Worm (Caenorhabditis elegans) whole organism, midembryonic: ENCODE results near the gene mys-1.
A peak's percentile ranks its signal among the peaks of the same experiment; 100 is the strongest.

Source experiments
- T22C8.4 ChIP-seq: fragments of 200-800 bp; sonication (Bioruptor generic); IDR thresholded peaks from 2 replicates; pipeline ENCODE4 v1.3.6; 2022; ENCODE audit warnings: missing genetic modification characterization, missing compliant biosample characterization
- cog-1 ChIP-seq: sonication (generic microtip); optimal IDR thresholded peaks from 2 replicates; lab custom pipeline; 2016; ENCODE audit warnings: missing genetic modification characterization, missing compliant biosample characterization
- flt-1 ChIP-seq: fragments of 200-800 bp; sonication (Bioruptor generic); IDR thresholded peaks from 2 replicates; pipeline ENCODE4 v1.3.6; 2022; ENCODE audit warnings: missing genetic modification characterization, missing compliant biosample characterization
- klf-2 ChIP-seq: fragments of 200-800 bp; sonication (Bioruptor generic); conservative IDR thresholded peaks from 2 replicates; pipeline ENCODE4 v1.3.6; 2022; ENCODE audit warnings: missing genetic modification reagents, missing genetic modification characterization, missing compliant biosample characterization
- ref-1 ChIP-seq: fragments of 200-800 bp; sonication (Bioruptor generic); conservative IDR thresholded peaks from 2 replicates; pipeline ENCODE4 v1.3.6; 2022; ENCODE audit warnings: missing genetic modification reagents, missing genetic modification characterization, missing compliant biosample characterization
- tab-1 ChIP-seq: fragments of 200-800 bp; sonication (Bioruptor generic); IDR thresholded peaks from 2 replicates; pipeline ENCODE4 v1.3.6; 2022; ENCODE audit warnings: missing genetic modification characterization, missing compliant biosample characterization
- ztf-23 ChIP-seq: fragments of 200-800 bp; sonication (Bioruptor generic); IDR thresholded peaks from 2 replicates; pipeline ENCODE4 v1.3.6; 2022; ENCODE audit warnings: missing genetic modification reagents, missing genetic modification characterization, missing compliant biosample characterization
- ztf-29 ChIP-seq: fragments of 200-800 bp; sonication (Bioruptor generic); IDR thresholded peaks from 2 replicates; pipeline ENCODE4 v1.3.6; 2022; ENCODE audit warnings: missing genetic modification reagents, missing genetic modification characterization, missing compliant biosample characterization

ce11 chrV:7093720-7094401, 9.4 kb upstream of the mys-1 start, which contains the start of gene nhr-135:
- TF ChIP-seq flt-1: no peak
- no peak for TF ChIP-seq klf-2
- TF ChIP-seq ref-1 (GFP tag; lab: Robert Waterston, UW): no peak
- peak; percentile 38; the same call in 1 of the 2 replicates for TF ChIP-seq T22C8.4 (GFP tag; lab: Robert Waterston, UW)
- no peak for TF ChIP-seq cog-1
- TF ChIP-seq tab-1 (GFP tag; lab: Robert Waterston, UW): no peak
- no peak for TF ChIP-seq ztf-29 (GFP tag; lab: Robert Waterston, UW)
- TF ChIP-seq ztf-23 (GFP tag; lab: Robert Waterston, UW): no peak
